Fruit fly (Drosophila melanogaster): ENCODE measurements around the gene CG43732.

CG43732 gene

DNA sequence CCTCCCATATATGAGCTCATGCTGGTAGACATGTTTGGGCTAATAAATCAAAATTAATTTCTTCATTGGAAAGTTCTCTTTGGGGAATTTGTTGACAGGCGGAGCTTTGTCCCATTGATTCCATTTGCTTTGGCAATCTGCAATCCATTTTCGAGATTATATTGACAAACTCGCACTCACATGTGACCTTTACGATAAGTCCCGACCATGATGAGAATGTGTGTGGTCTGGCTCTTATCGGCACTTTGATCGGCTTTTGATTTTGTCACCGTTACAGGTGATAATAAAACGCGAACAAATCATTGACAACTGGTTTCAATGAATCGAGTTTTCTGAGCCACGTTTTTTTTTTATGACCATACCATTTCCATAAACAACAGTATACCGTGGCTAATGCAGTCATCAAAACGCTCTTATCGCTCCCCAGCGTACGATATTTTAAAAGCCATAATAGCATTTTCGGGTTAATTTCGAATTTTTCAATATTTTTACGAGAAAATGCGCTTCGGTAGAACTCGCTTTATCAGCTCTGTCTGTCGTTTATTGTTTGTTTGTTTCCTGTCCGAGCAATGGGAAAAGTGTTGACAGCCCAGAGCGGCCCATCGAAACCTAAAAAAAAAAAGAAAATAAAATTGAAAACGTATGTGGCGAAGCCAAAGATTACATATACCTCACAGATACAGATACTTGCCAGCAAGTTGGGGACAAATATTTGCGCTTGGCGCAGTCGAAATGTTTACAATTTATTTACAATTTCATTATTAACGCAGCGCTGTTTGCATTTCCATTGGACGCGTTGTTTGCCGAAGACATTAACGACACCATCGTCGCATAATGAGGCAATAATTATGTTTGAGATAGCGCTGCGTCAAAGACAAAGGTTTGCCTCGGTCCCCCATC lies 47.6 kb downstream of the CG43732 start:
- TF ChIP-seq wdn (GFP tag; IDR thresholded peaks at IDR 0.05) (no peak), Abd-B (GFP tag; optimal IDR thresholded peaks at IDR 0.05) (peak; percentile 12), fru (optimal IDR thresholded peaks at IDR 0.05) (no peak), Adf1 (GFP tag; IDR thresholded peaks at IDR 0.05) (no peak), abd-A (tag; optimal IDR thresholded peaks at IDR 0.05) (peak; percentile 85), knrl (GFP tag; IDR thresholded peaks at IDR 0.05; ENCODE audit: partially characterized antibody) (no peak), cato (GFP tag; optimal IDR thresholded peaks at IDR 0.05; ENCODE audit: borderline replicate concordance) (peak; percentile 73), CG16863 (GFP tag; optimal IDR thresholded peaks at IDR 0.05) (peak; percentile 82), h (optimal IDR thresholded peaks at IDR 0.05) (no peak), CG30020 (tag; optimal IDR thresholded peaks at IDR 0.05) (peak; percentile 19), insv (GFP tag; optimal IDR thresholded peaks at IDR 0.05) (peak; percentile 14 to 64), CG11696 (GFP tag; IDR thresholded peaks at IDR 0.05) (no peak), CG3847 (GFP tag; IDR thresholded peaks at IDR 0.05) (peak; percentile 33; the same call in 1 of the 2 replicates), CG42726 (GFP tag; IDR thresholded peaks at IDR 0.05; ENCODE audit: partially characterized antibody) (no peak), CG3995 (GFP tag; optimal IDR thresholded peaks at IDR 0.05) (no peak), Tbp (GFP tag; optimal IDR thresholded peaks at IDR 0.05) (no peak), Gsc (GFP tag; IDR thresholded peaks at IDR 0.05) (no peak), CG10979 (tag; optimal IDR thresholded peaks at IDR 0.05) (peak; percentile 40), MESR4 (GFP tag; optimal IDR thresholded peaks at IDR 0.05) (peak; percentile 39), crc (GFP tag; optimal IDR thresholded peaks at IDR 0.05) (no peak), Kr (GFP tag; optimal IDR thresholded peaks at IDR 0.05) (peak; percentile 95), CG16815 (GFP tag; optimal IDR thresholded peaks at IDR 0.05) (no peak), Nf-YC (tag; optimal IDR thresholded peaks at IDR 0.05) (no peak), CG8924 (tag; optimal IDR thresholded peaks at IDR 0.05) (peak; percentile 67), CG12391 (tag; optimal IDR thresholded peaks at IDR 0.05) (peak; percentile 71), CG34422 (GFP tag; IDR thresholded peaks at IDR 0.05) (no peak), Side (GFP tag; optimal IDR thresholded peaks at IDR 0.05) (peak; percentile 66), Dfd (GFP tag; optimal IDR thresholded peaks at IDR 0.05) (no peak), Bdp1 (GFP tag; optimal IDR thresholded peaks at IDR 0.05) (peak; percentile 73), sob (GFP tag; IDR thresholded peaks at IDR 0.05) (no peak), CG9817 (tag; optimal IDR thresholded peaks at IDR 0.05) (peak; percentile 1), Hr3 (GFP tag; optimal IDR thresholded peaks at IDR 0.05) (peak; percentile 11), zen (tag; optimal IDR thresholded peaks at IDR 0.05) (no peak), her (GFP tag; optimal IDR thresholded peaks at IDR 0.05) (peak; percentile 10), Elba2 (GFP tag; optimal IDR thresholded peaks at IDR 0.05) (no peak), CG34224 (GFP tag; IDR thresholded peaks at IDR 0.05; ENCODE audit: partially characterized antibody) (no peak), CG30403 (GFP tag; optimal IDR thresholded peaks at IDR 0.05) (no peak), Trl (optimal IDR thresholded peaks at IDR 0.05) (no peak), Trl (GFP tag; optimal IDR thresholded peaks at IDR 0.05) (peak; percentile 25), esg (GFP tag; conservative IDR thresholded peaks at IDR 0.05) (no peak), CG3065 (GFP tag; optimal IDR thresholded peaks at IDR 0.05) (peak; percentile 57), Camta (GFP tag; optimal IDR thresholded peaks at IDR 0.05) (no peak), Sry-β (GFP tag; optimal IDR thresholded peaks at IDR 0.05) (peak; percentile 53), Hr39 (optimal IDR thresholded peaks at IDR 0.05) (no peak), NK7.1 (GFP tag; optimal IDR thresholded peaks at IDR 0.05) (no peak), MBD-R2 (GFP tag; IDR thresholded peaks at IDR 0.05) (no peak), CG33557 (GFP tag; optimal IDR thresholded peaks at IDR 0.05) (peak; percentile 97), CG15601 (tag; optimal IDR thresholded peaks at IDR 0.05) (peak; percentile 96), Atf3 (GFP tag; optimal IDR thresholded peaks at IDR 0.05) (peak; percentile 54), gem (tag; optimal IDR thresholded peaks at IDR 0.05) (peak; percentile 77), Nf-YA (GFP tag; IDR thresholded peaks at IDR 0.05) (no peak)
